Worm (Caenorhabditis elegans): ENCODE data around the gene W03G1.5.
A peak's percentile ranks its signal among the peaks of the same experiment; 100 is the strongest.

Gene W03G1.5

DNA sequence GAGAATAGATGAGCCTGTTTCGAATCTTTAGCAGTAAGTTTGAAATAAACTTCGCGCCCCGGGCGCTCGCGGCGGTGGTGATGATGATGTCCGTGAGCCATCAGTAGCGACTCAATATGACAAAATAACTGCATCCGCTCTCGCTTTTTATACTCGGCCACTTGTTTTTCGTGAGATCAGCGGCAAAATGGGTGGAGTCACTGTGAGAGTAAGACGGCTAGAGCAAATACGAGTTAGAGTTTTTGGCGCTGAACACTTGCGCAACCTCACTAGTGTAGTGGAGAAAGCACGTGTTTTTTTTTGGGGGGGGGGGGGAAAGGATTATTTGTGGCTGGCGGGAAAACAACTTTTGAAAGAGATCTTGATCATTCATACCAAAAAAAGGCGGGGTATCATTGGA lies at the start of gene W03G1.5:
Gene W03G1.5 (minus strand): TSS at position 101 of the 400 bp plus-strand sequence.
- no peak for TF ChIP-seq aly-1 (tag; optimal IDR thresholded peaks at IDR 0.05)
- TF ChIP-seq ceh-36 (tag; optimal IDR thresholded peaks at IDR 0.05), result peak; percentile 25
- no peak for TF ChIP-seq pes-1 (GFP tag; IDR thresholded peaks at IDR 0.05)
- no peak for TF ChIP-seq hmg-4 (GFP tag; optimal IDR thresholded peaks at IDR 0.05)
- TF ChIP-seq B0310.2 (tag; optimal IDR thresholded peaks at IDR 0.05), result no peak

DNA sequence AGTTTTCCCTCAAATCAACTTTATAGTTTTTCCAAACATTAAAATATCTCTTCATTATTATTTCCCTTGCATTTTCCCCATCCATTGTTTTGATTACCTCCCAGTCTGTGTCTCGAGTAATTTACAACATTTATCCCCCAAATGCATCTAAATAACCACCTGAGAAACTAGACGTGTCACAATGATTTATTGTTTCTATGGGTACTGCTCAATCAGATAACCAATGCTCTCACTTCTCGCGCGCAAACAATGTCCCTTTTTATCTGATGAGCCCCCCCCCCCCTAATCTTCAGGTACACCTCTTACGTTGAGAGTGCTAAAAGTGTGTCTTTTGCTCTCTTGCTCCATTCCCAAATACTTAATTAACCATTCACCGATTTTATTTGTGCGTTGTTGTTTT lies 47.7 kb upstream of the W03G1.5 start:
- TF ChIP-seq hmg-4 (GFP tag; optimal IDR thresholded peaks at IDR 0.05) (no peak), ceh-13 (GFP tag; optimal IDR thresholded peaks at IDR 0.05) (no peak), tra-4 (tag; optimal IDR thresholded peaks at IDR 0.05) (no peak), pes-1 (GFP tag; IDR thresholded peaks at IDR 0.05) (no peak), scrt-1 (GFP tag; IDR thresholded peaks at IDR 0.05) (no peak), F13C5.2 (tag; optimal IDR thresholded peaks at IDR 0.05) (no peak), ceh-36 (tag; optimal IDR thresholded peaks at IDR 0.05) (no peak), ama-1 (optimal IDR thresholded peaks at IDR 0.05) (no peak), aly-1 (tag; optimal IDR thresholded peaks at IDR 0.05) (no peak), sea-1 (GFP tag; conservative IDR thresholded peaks at IDR 0.05) (no peak), hnd-1 (tag; optimal IDR thresholded peaks at IDR 0.05) (no peak), ets-7 (tag; optimal IDR thresholded peaks at IDR 0.05) (no peak), flt-1 (GFP tag; IDR thresholded peaks at IDR 0.05) (no peak)

DNA sequence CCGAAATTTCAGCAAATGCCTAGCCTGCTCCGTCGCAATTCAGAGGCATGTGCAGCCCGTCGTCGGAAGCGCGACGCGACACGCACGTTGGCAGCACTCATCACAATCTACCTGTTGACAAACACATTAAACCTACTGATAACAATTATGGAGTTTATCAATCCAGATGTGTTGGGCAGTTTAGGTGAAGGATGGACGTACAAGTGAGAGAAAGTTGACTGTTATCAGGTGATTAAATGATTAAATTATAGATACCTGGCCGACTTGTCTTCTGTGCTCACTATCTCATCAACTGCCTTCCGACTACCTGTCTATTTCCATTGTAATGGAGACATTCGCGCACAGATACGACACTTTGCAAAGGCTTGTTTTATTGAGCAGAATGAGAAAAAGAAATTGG lies 45.6 kb upstream of the W03G1.5 start:
- TF ChIP-seq flt-1 (GFP tag; IDR thresholded peaks at IDR 0.05), result no peak
- TF ChIP-seq sea-1 (GFP tag; conservative IDR thresholded peaks at IDR 0.05), result no peak
- no peak for TF ChIP-seq hnd-1 (tag; optimal IDR thresholded peaks at IDR 0.05)
- TF ChIP-seq F13C5.2 (tag; optimal IDR thresholded peaks at IDR 0.05), result no peak
- TF ChIP-seq tra-4 (tag; optimal IDR thresholded peaks at IDR 0.05), result no peak

DNA sequence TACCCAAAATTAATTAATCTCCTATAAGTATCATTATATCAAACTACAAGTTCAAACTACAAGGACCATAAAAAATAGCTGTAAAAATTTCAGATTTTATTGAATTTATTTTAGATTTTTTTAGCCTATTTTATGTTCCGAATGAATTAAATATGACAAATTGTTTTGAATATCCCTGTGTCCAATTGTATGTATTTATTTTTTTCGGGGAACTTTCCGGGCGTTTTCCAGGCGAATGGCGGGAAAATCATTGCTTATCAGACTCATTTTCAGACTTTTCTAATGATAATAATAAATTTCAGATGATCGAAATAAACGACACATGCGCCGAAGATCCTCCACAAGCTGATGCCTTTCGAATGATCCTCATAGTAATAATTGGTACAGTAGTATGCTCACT lies 41.7 kb upstream of the W03G1.5 start, which contains the start of gene F56A11.4:
Gene F56A11.4 (plus strand): TSS at position 301 of the 400 bp plus-strand sequence.
- TF ChIP-seq tbx-37 (GFP tag; conservative IDR thresholded peaks at IDR 0.05), result no peak
- TF ChIP-seq hmbx-1 (tag; optimal IDR thresholded peaks at IDR 0.05), result no peak
- no peak for TF ChIP-seq pes-1 (GFP tag; IDR thresholded peaks at IDR 0.05)
- no peak for TF ChIP-seq tbx-11 (GFP tag; IDR thresholded peaks at IDR 0.05)
- no peak for TF ChIP-seq B0310.2 (tag; optimal IDR thresholded peaks at IDR 0.05)
- TF ChIP-seq hnd-1 (tag; optimal IDR thresholded peaks at IDR 0.05), result no peak
- TF ChIP-seq ets-7 (tag; optimal IDR thresholded peaks at IDR 0.05), result no peak
- no peak for TF ChIP-seq scrt-1 (GFP tag; IDR thresholded peaks at IDR 0.05)
- TF ChIP-seq F13C5.2 (tag; optimal IDR thresholded peaks at IDR 0.05), result no peak
- TF ChIP-seq flt-1 (GFP tag; IDR thresholded peaks at IDR 0.05), result no peak
- no peak for TF ChIP-seq ceh-13 (GFP tag; optimal IDR thresholded peaks at IDR 0.05)
- TF ChIP-seq hmg-4 (GFP tag; optimal IDR thresholded peaks at IDR 0.05), result no peak
- TF ChIP-seq aly-1 (tag; optimal IDR thresholded peaks at IDR 0.05), result no peak
- TF ChIP-seq tra-4 (tag; optimal IDR thresholded peaks at IDR 0.05), result no peak
- no peak for TF ChIP-seq ceh-36 (tag; optimal IDR thresholded peaks at IDR 0.05)
- no peak for TF ChIP-seq sea-1 (GFP tag; conservative IDR thresholded peaks at IDR 0.05)
- no peak for TF ChIP-seq ama-1 (optimal IDR thresholded peaks at IDR 0.05)

DNA sequence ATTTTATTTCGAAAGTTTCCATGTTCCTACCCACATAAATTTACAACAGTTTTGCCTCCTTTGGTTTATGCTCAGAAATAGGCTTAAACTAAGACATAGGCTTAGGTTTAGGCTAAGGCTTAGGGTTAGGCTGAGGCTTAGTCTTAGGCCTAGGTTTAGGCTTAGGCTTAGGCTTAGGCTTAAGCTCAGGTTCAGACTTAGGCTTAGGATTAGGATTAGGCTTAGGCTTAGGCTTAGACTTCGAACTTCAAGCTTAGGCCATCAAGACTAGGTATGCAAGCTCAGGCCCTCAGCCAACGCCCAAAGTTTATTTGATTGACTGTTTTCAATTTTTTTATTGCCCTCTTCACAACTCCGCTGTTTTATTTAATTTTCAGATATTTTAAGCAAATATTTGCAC lies 39.6 kb upstream of the W03G1.5 start:
- TF ChIP-seq sea-1 (GFP tag; conservative IDR thresholded peaks at IDR 0.05) (no peak), B0310.2 (tag; optimal IDR thresholded peaks at IDR 0.05) (no peak), aly-1 (tag; optimal IDR thresholded peaks at IDR 0.05) (no peak), F13C5.2 (tag; optimal IDR thresholded peaks at IDR 0.05) (no peak), scrt-1 (GFP tag; IDR thresholded peaks at IDR 0.05) (no peak), flt-1 (GFP tag; IDR thresholded peaks at IDR 0.05) (no peak), ama-1 (optimal IDR thresholded peaks at IDR 0.05) (no peak), ceh-36 (tag; optimal IDR thresholded peaks at IDR 0.05) (peak; percentile 75)

DNA sequence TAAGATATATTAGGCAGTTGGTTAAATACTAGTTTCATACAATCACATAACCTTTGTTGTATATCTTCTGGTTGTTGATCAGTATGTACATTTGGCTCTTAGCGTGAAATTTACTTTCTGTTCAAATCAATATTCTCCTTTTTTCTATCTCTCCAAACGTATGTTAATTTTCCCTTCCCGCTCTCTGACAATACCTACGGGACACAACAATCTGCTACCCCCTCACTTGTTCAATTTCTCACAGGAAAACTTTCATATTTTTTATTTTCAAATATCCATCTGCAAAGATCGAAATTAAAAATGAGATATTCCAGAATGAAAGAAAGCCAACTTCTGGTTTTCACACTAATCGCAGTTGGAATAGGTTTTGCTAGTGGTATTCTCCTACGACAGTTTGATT lies 25.6 kb upstream of the W03G1.5 start, which contains the start of gene glt-7:
Gene glt-7 (plus strand): TSS at position 301 of the 400 bp plus-strand sequence.
- TF ChIP-seq hmg-4 (GFP tag; optimal IDR thresholded peaks at IDR 0.05) (no peak), tbx-11 (GFP tag; IDR thresholded peaks at IDR 0.05) (no peak), ets-7 (tag; optimal IDR thresholded peaks at IDR 0.05) (no peak), scrt-1 (GFP tag; IDR thresholded peaks at IDR 0.05) (no peak), flt-1 (GFP tag; IDR thresholded peaks at IDR 0.05) (no peak), aly-1 (tag; optimal IDR thresholded peaks at IDR 0.05) (no peak)

DNA sequence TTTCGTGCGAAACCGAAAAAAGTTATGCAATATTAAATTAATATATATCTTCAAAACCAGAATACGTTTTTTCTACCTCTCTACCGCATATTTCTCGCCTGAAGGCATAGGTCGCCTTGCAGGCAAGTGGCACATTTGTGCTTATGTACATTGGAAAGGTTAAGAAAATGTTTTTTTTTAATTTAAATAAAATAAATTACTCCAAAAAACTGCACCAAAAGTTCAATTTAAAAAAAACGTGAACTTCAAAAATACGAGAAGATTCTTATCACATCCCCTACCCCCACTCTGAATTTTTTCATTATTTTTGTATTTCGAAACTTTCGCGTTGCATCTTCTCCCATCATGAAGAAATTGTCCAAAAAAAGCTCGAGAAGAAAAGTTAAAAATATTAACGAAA lies 18.1 kb upstream of the W03G1.5 start, which contains the start of gene W03G1.2:
Gene W03G1.2 (plus strand): TSS at position 301 of the 400 bp plus-strand sequence.
- no peak for TF ChIP-seq flt-1 (GFP tag; IDR thresholded peaks at IDR 0.05)

DNA sequence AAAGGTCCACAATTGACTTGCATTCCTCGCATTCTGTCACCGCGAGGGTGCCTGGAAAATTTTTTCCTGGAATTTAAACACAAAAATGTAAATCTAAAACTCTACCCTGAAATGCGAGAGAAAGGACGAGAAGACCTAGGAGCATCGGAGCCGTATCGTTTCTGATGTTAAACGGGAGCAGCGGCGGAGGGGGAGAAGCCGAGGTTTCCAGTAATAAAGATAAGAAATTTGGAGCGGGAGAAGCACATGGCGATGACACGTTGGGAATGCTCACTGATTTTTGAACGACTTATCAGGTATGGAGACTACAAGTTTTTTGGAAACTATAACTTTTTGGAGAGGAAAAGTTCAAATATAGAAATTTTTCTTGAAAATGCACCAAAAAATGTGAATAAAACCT lies 17.3 kb upstream of the W03G1.5 start, which contains the start of gene asm-3:
Gene asm-3 (minus strand): TSS at position 215 of the 400 bp plus-strand sequence.
- TF ChIP-seq hnd-1 (tag; optimal IDR thresholded peaks at IDR 0.05) (no peak), tbx-37 (GFP tag; conservative IDR thresholded peaks at IDR 0.05) (no peak), tbx-11 (GFP tag; IDR thresholded peaks at IDR 0.05) (no peak), ama-1 (optimal IDR thresholded peaks at IDR 0.05) (no peak), ceh-13 (GFP tag; optimal IDR thresholded peaks at IDR 0.05) (no peak), scrt-1 (GFP tag; IDR thresholded peaks at IDR 0.05) (no peak), pes-1 (GFP tag; IDR thresholded peaks at IDR 0.05) (no peak), tra-4 (tag; optimal IDR thresholded peaks at IDR 0.05) (no peak), aly-1 (tag; optimal IDR thresholded peaks at IDR 0.05) (no peak), ets-7 (tag; optimal IDR thresholded peaks at IDR 0.05) (no peak), B0310.2 (tag; optimal IDR thresholded peaks at IDR 0.05) (no peak), ceh-36 (tag; optimal IDR thresholded peaks at IDR 0.05) (no peak), sea-1 (GFP tag; conservative IDR thresholded peaks at IDR 0.05) (no peak), flt-1 (GFP tag; IDR thresholded peaks at IDR 0.05) (no peak)

All from whole organism, early embryonic.